Fruit fly (Drosophila melanogaster) whole organism, adult: ENCODE results near the gene HBS1.

Experiments used
- CG11617 ChIP-seq: fragments of 200-800 bp; sonication (Bioruptor generic); optimal IDR thresholded peaks from 2 replicates; lab custom pipeline; 2017; ENCODE audit warnings: mild to moderate bottlenecking, missing biosample characterization, missing genetic modification reagents, missing genetic modification characterization
- CG12768 ChIP-seq: fragments of 200-800 bp; sonication (Bioruptor generic); optimal IDR thresholded peaks from 2 replicates; lab custom pipeline; 2017; ENCODE audit warnings: missing biosample characterization, missing genetic modification characterization, mild to moderate bottlenecking, moderate library complexity, missing genetic modification reagents
- CG14711 ChIP-seq: fragments of 200-800 bp; sonication (Bioruptor generic); optimal IDR thresholded peaks from 2 replicates; lab custom pipeline; 2018; ENCODE audit warnings: missing biosample characterization, mild to moderate bottlenecking, missing genetic modification characterization, moderate library complexity
- CG1620 ChIP-seq: fragments of 200-800 bp; sonication (Bioruptor generic); optimal IDR thresholded peaks from 2 replicates; lab custom pipeline; 2016; ENCODE audit warnings: missing biosample characterization, missing genetic modification characterization
- CG33017 ChIP-seq: fragments of 200-800 bp; sonication (Bioruptor generic); optimal IDR thresholded peaks from 2 replicates; lab custom pipeline; 2018; ENCODE audit warnings: missing biosample characterization, mild to moderate bottlenecking, missing genetic modification characterization, moderate library complexity
- CG5204 ChIP-seq: fragments of 200-800 bp; sonication (Bioruptor generic); optimal IDR thresholded peaks from 2 replicates; lab custom pipeline; 2016; ENCODE audit warnings: missing biosample characterization, missing genetic modification characterization
- Clk ChIP-seq: fragments of 200-800 bp; sonication (Bioruptor generic); optimal IDR thresholded peaks from 2 replicates; lab custom pipeline; 2017; ENCODE audit warnings: missing biosample characterization, missing genetic modification characterization
- Crg-1 ChIP-seq: fragments of 200-800 bp; sonication (Bioruptor generic); optimal IDR thresholded peaks from 2 replicates; lab custom pipeline; 2016; ENCODE audit warnings: missing biosample characterization, missing genetic modification characterization
- Hr96 ChIP-seq: fragments of 200-800 bp; sonication (Bioruptor generic); optimal IDR thresholded peaks from 2 replicates; lab custom pipeline; 2016; ENCODE audit warnings: missing biosample characterization, missing genetic modification characterization
- bab1 ChIP-seq: fragments of 200-800 bp; sonication (Bioruptor generic); optimal IDR thresholded peaks from 3 replicates; lab custom pipeline; 2019; ENCODE audit warnings: missing biosample characterization, mild to moderate bottlenecking, missing genetic modification characterization, moderate library complexity
- cic ChIP-seq: fragments of 200-800 bp; sonication (Bioruptor generic); optimal IDR thresholded peaks from 2 replicates; lab custom pipeline; 2017; ENCODE audit warnings: missing biosample characterization, mild to moderate bottlenecking, missing genetic modification characterization, moderate library complexity
- ovo ChIP-seq: fragments of 200-800 bp; sonication (Bioruptor generic); optimal IDR thresholded peaks from 2 replicates; lab custom pipeline; 2016; ENCODE audit warnings: missing biosample characterization, missing genetic modification characterization
- toe ChIP-seq: fragments of 200-800 bp; sonication (Bioruptor generic); optimal IDR thresholded peaks from 2 replicates; lab custom pipeline; 2016; ENCODE audit warnings: missing biosample characterization, missing genetic modification characterization

DNA sequence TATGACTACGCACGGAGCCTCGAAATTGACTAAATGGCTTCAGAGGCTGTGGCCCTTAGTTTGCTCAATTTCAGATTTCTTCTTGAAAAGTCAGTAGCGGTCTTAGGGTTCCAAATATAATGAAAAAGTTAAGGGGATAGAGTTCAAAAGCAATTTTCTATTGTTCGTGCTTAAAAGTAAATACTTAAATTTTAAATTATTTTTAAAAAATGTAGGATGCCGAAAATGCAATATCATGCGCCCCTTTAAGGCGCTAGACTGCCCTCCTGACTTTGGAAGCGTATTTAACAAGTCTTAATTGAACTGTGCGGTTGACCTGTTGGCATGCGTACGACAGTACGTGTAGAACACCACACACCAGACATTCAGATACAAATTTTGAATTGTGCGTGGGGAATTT, 49.6 kb upstream of the HBS1 start:
- TF ChIP-seq toe (GFP tag; lab: Kevin White, UChicago), result no peak
- no peak for TF ChIP-seq Hr96
- no peak for TF ChIP-seq CG33017 (tag; lab: Kevin White, UChicago)
- no peak for TF ChIP-seq Clk
- no peak for TF ChIP-seq CG12768
- no peak for TF ChIP-seq CG14711 (tag; lab: Kevin White, UChicago)
- TF ChIP-seq cic (GFP tag; lab: Kevin White, UChicago), result no peak
- no peak for TF ChIP-seq CG1620
- TF ChIP-seq bab1, result no peak
- no peak for TF ChIP-seq CG5204 (GFP tag; lab: Kevin White, UChicago)
- no peak for TF ChIP-seq Crg-1 (GFP tag; lab: Kevin White, UChicago)
- no peak for TF ChIP-seq ovo (GFP tag; lab: Kevin White, UChicago)
- TF ChIP-seq CG11617, result no peak
